Worm (Caenorhabditis elegans) whole organism, late embryonic: ENCODE measurements around the gene ztf-8.

Experiments used
- F13H6.1 ChIP-seq: sonication (generic microtip); optimal IDR thresholded peaks from 2 replicates; lab custom pipeline; 2016; ENCODE audit warnings: missing genetic modification characterization, missing compliant biosample characterization
- K02D7.2 ChIP-seq: sonication (generic microtip); optimal IDR thresholded peaks from 2 replicates; lab custom pipeline; 2017; ENCODE audit warnings: mild to moderate bottlenecking, missing genetic modification characterization, missing compliant biosample characterization
- T23F11.4 ChIP-seq: fragments of 200-800 bp; sonication (Bioruptor generic); optimal IDR thresholded peaks from 2 replicates; lab custom pipeline; 2018; ENCODE audit warnings: mild to moderate bottlenecking, missing genetic modification characterization, missing compliant biosample characterization
- Y22D7AL.16 ChIP-seq: sonication (generic microtip); optimal IDR thresholded peaks from 2 replicates; lab custom pipeline; 2016; ENCODE audit warnings: missing genetic modification characterization, missing compliant biosample characterization
- ahr-1 ChIP-seq: sonication (generic microtip); optimal IDR thresholded peaks from 2 replicates; lab custom pipeline; 2016; ENCODE audit warnings: missing genetic modification characterization, missing compliant biosample characterization
- ama-1 ChIP-seq: fragments of 150-350 bp; optimal IDR thresholded peaks from 2 replicates; lab custom pipeline; 2014
- ceh-14 ChIP-seq: sonication (generic microtip); optimal IDR thresholded peaks from 2 replicates; lab custom pipeline; 2016; ENCODE audit warnings: missing genotype, missing genetic modification characterization, missing compliant biosample characterization
- ceh-22 ChIP-seq: sonication (generic microtip); optimal IDR thresholded peaks from 2 replicates; lab custom pipeline; 2017; ENCODE audit warnings: missing biosample characterization, missing genetic modification characterization
- ceh-24 ChIP-seq: sonication (generic microtip); optimal IDR thresholded peaks from 2 replicates; lab custom pipeline; 2016; ENCODE audit warnings: mild to moderate bottlenecking, missing genetic modification characterization, missing compliant biosample characterization
- ceh-30 ChIP-seq: fragments of 150-350 bp; optimal IDR thresholded peaks from 2 replicates; lab custom pipeline; 2014; ENCODE audit warnings: missing biosample characterization, missing genetic modification characterization
- ceh-31 ChIP-seq: sonication (generic microtip); optimal IDR thresholded peaks from 2 replicates; lab custom pipeline; 2016; ENCODE audit warnings: missing genetic modification characterization, missing compliant biosample characterization
- ceh-45 ChIP-seq: fragments of 200-800 bp; sonication (Bioruptor generic); IDR thresholded peaks from 2 replicates; pipeline ENCODE4 v1.3.6; 2022; ENCODE audit warnings: missing genetic modification reagents, missing genetic modification characterization, missing compliant biosample characterization
- ceh-48 ChIP-seq: sonication (generic microtip); optimal IDR thresholded peaks from 2 replicates; lab custom pipeline; 2016; ENCODE audit warnings: missing genetic modification characterization, inconsistent platforms, missing compliant biosample characterization
- ceh-6 ChIP-seq: fragments of 200-800 bp; sonication (Bioruptor generic); optimal IDR thresholded peaks from 2 replicates; lab custom pipeline; 2018; ENCODE audit warnings: mild to moderate bottlenecking, missing genetic modification characterization, missing compliant biosample characterization
- ceh-9 ChIP-seq: sonication (generic microtip); optimal IDR thresholded peaks from 2 replicates; lab custom pipeline; 2016; ENCODE audit warnings: mild to moderate bottlenecking, missing genetic modification characterization, inconsistent platforms, missing compliant biosample characterization
- che-1 ChIP-seq: sonication (generic microtip); optimal IDR thresholded peaks from 2 replicates; lab custom pipeline; 2016; ENCODE audit warnings: mild to moderate bottlenecking, missing genetic modification characterization, missing compliant biosample characterization
- elt-2 ChIP-seq: sonication (generic microtip); optimal IDR thresholded peaks from 2 replicates; lab custom pipeline; 2016; ENCODE audit warnings: missing genetic modification reagents, missing genetic modification characterization, missing compliant biosample characterization
- ets-4 ChIP-seq: sonication (generic microtip); optimal IDR thresholded peaks from 2 replicates; lab custom pipeline; 2016; ENCODE audit warnings: missing genetic modification characterization, missing compliant biosample characterization
- fax-1 ChIP-seq: sonication (generic microtip); optimal IDR thresholded peaks from 2 replicates; lab custom pipeline; 2016; ENCODE audit warnings: missing genotype, missing genetic modification characterization, missing compliant biosample characterization
- fkh-10 ChIP-seq: fragments of 150-350 bp; optimal IDR thresholded peaks from 2 replicates; lab custom pipeline; 2014; ENCODE audit warnings: missing biosample characterization, missing genetic modification reagents, missing genetic modification characterization
- fkh-6 ChIP-seq: sonication (generic microtip); optimal IDR thresholded peaks from 2 replicates; lab custom pipeline; 2016; ENCODE audit warnings: missing genetic modification characterization, missing compliant biosample characterization
- hlh-13 ChIP-seq: fragments of 200-800 bp; sonication (Bioruptor generic); optimal IDR thresholded peaks from 2 replicates; lab custom pipeline; 2018; ENCODE audit warnings: mild to moderate bottlenecking, missing genetic modification characterization, missing compliant biosample characterization
- hlh-15 ChIP-seq: sonication (generic microtip); optimal IDR thresholded peaks from 2 replicates; lab custom pipeline; 2016; ENCODE audit warnings: missing genetic modification characterization, missing compliant biosample characterization
- hlh-30 ChIP-seq: sonication (generic microtip); optimal IDR thresholded peaks from 2 replicates; lab custom pipeline; 2017; ENCODE audit warnings: antibody characterized with exemption, missing genetic modification characterization, missing compliant biosample characterization; ENCODE audit not compliant: insufficient read depth
- hlh-8 ChIP-seq: sonication (generic microtip); optimal IDR thresholded peaks from 2 replicates; lab custom pipeline; 2016; ENCODE audit warnings: missing genotype, missing genetic modification characterization, missing compliant biosample characterization
- lim-6 ChIP-seq: sonication (generic microtip); optimal IDR thresholded peaks from 2 replicates; lab custom pipeline; 2016; ENCODE audit warnings: missing genetic modification characterization, missing compliant biosample characterization
- madf-2 ChIP-seq: sonication (generic microtip); optimal IDR thresholded peaks from 2 replicates; lab custom pipeline; 2017; ENCODE audit warnings: missing genetic modification characterization, missing compliant biosample characterization
- mec-3 ChIP-seq: sonication (generic microtip); optimal IDR thresholded peaks from 2 replicates; lab custom pipeline; 2016; ENCODE audit warnings: borderline replicate concordance, missing genetic modification characterization, missing compliant biosample characterization
- nfya-1 ChIP-seq: sonication (generic microtip); optimal IDR thresholded peaks from 2 replicates; lab custom pipeline; 2017; ENCODE audit warnings: missing genetic modification characterization, mild to moderate bottlenecking, missing compliant biosample characterization, antibody characterized with exemption, moderate library complexity
- nhr-232 ChIP-seq: sonication (generic microtip); optimal IDR thresholded peaks from 2 replicates; lab custom pipeline; 2016; ENCODE audit warnings: missing genetic modification characterization, missing compliant biosample characterization
- pag-3 ChIP-seq: sonication (generic microtip); optimal IDR thresholded peaks from 2 replicates; lab custom pipeline; 2016; ENCODE audit warnings: missing compliant biosample characterization, missing genetic modification characterization, borderline replicate concordance
- pax-1 ChIP-seq: fragments of 150-350 bp; optimal IDR thresholded peaks from 2 replicates; lab custom pipeline; 2014; ENCODE audit warnings: missing biosample characterization, missing genetic modification characterization
- pha-2 ChIP-seq: sonication (generic microtip); optimal IDR thresholded peaks from 2 replicates; lab custom pipeline; 2017; ENCODE audit warnings: mild to moderate bottlenecking, missing genetic modification characterization, missing compliant biosample characterization
- pha-4 ChIP-seq: fragments of 150-350 bp; optimal IDR thresholded peaks from 2 replicates; lab custom pipeline; 2018; ENCODE audit warnings: missing biosample characterization, missing genetic modification reagents, missing genetic modification characterization
- rnt-1 ChIP-seq: sonication (generic microtip); optimal IDR thresholded peaks from 2 replicates; lab custom pipeline; 2016; ENCODE audit warnings: missing genetic modification characterization, missing compliant biosample characterization
- syd-9 ChIP-seq: sonication (generic microtip); optimal IDR thresholded peaks from 2 replicates; lab custom pipeline; 2016; ENCODE audit warnings: mild to moderate bottlenecking, missing genetic modification characterization, moderate library complexity, missing compliant biosample characterization
- tbx-2 ChIP-seq: sonication (generic microtip); optimal IDR thresholded peaks from 2 replicates; lab custom pipeline; 2016; ENCODE audit warnings: missing genetic modification characterization, missing compliant biosample characterization
- ttx-3 ChIP-seq: sonication (generic microtip); optimal IDR thresholded peaks from 2 replicates; lab custom pipeline; 2016; ENCODE audit warnings: missing genetic modification reagents, missing genetic modification characterization, missing compliant biosample characterization
- unc-55 ChIP-seq: sonication (generic microtip); optimal IDR thresholded peaks from 2 replicates; lab custom pipeline; 2017; ENCODE audit warnings: missing biosample characterization, missing genetic modification reagents, missing genetic modification characterization
- unc-86 ChIP-seq: sonication (generic microtip); optimal IDR thresholded peaks from 2 replicates; lab custom pipeline; 2016; ENCODE audit warnings: missing genetic modification characterization, missing compliant biosample characterization
- ztf-16 ChIP-seq: sonication (generic microtip); optimal IDR thresholded peaks from 2 replicates; lab custom pipeline; 2017; ENCODE audit warnings: missing genetic modification characterization, missing compliant biosample characterization

The ztf-8 gene

ce11 chrIII:5273396-5273857 lies at the start of gene ztf-8:
Gene ztf-8, minus strand, starts transcription at chrIII:5273471.
- no peak for TF ChIP-seq ceh-9 (tag; lab: Kevin White, UChicago)
- TF ChIP-seq syd-9 (tag; lab: Kevin White, UChicago), result no peak
- no peak for TF ChIP-seq T23F11.4 (GFP tag; lab: Kevin White, UChicago)
- TF ChIP-seq ceh-24 (tag; lab: Kevin White, UChicago), result no peak
- TF ChIP-seq hlh-30, result no peak
- no peak for TF ChIP-seq che-1
- no peak for TF ChIP-seq fax-1
- no peak for TF ChIP-seq nfya-1 (tag; lab: Kevin White, UChicago)
- no peak for TF ChIP-seq ceh-45

ce11 chrIII:5321661-5322060 lies 48.4 kb upstream of the ztf-8 start, which contains the start of gene F52C9.3:
Gene F52C9.3, plus strand, starts transcription at chrIII:5321885.
- TF ChIP-seq ceh-48 (no peak), fkh-6 (tag; lab: Kevin White, UChicago) (no peak), pag-3 (tag; lab: Kevin White, UChicago) (no peak)

- TF ChIP-seq Y22D7AL.16 (tag; lab: Kevin White, UChicago) (no peak), nhr-232 (tag; lab: Kevin White, UChicago) (no peak), pha-2 (tag; lab: Kevin White, UChicago) (no peak), ceh-14 (tag; lab: Kevin White, UChicago) (no peak)
Observed at ce11 chrIII:5318610-5319009, 45.3 kb upstream of the ztf-8 start.

- TF ChIP-seq unc-55 (GFP tag; lab: Kevin White, UChicago) (no peak), fkh-10 (no peak), ceh-22 (tag; lab: Kevin White, UChicago) (no peak), elt-2 (tag; lab: Kevin White, UChicago) (no peak), pax-1 (tag; lab: Kevin White, UChicago) (no peak), ets-4 (tag; lab: Kevin White, UChicago) (no peak), hlh-15 (tag; lab: Kevin White, UChicago) (no peak), K02D7.2 (tag; lab: Kevin White, UChicago) (no peak), ceh-24 (tag; lab: Kevin White, UChicago) (no peak), hlh-8 (tag; lab: Kevin White, UChicago) (no peak), pha-4 (no peak), lim-6 (tag; lab: Kevin White, UChicago) (no peak), ahr-1 (tag; lab: Kevin White, UChicago) (no peak)
Observed at ce11 chrIII:5310940-5311339, 37.7 kb upstream of the ztf-8 start, which contains the start of gene pqe-1. Gene pqe-1, plus strand, starts transcription at chrIII:5311240.

- TF ChIP-seq ceh-6, result no peak
- no peak for TF ChIP-seq ttx-3 (tag; lab: Kevin White, UChicago)
- TF ChIP-seq mec-3 (tag; lab: Kevin White, UChicago), result no peak
- TF ChIP-seq rnt-1, result no peak
- TF ChIP-seq ceh-31 (tag; lab: Kevin White, UChicago), result no peak
- no peak for TF ChIP-seq ztf-16 (tag; lab: Kevin White, UChicago)
- TF ChIP-seq nfya-1 (tag; lab: Kevin White, UChicago), result no peak
- TF ChIP-seq syd-9 (tag; lab: Kevin White, UChicago), result no peak
Observed at ce11 chrIII:5310403-5310802, 37.1 kb upstream of the ztf-8 start.

ce11 chrIII:5308278-5308677 lies 35.0 kb upstream of the ztf-8 start, which contains the start of gene mog-3:
Gene mog-3, plus strand, starts transcription at chrIII:5308596.
- TF ChIP-seq ceh-14 (tag; lab: Kevin White, UChicago) (peak; percentile 72), hlh-13 (peak; percentile 32), ceh-48 (peak; percentile 98), madf-2 (tag; lab: Kevin White, UChicago) (peak; percentile 26), pha-2 (tag; lab: Kevin White, UChicago) (no peak), unc-86 (peak; percentile 17), ztf-16 (tag; lab: Kevin White, UChicago) (peak; percentile 30), syd-9 (tag; lab: Kevin White, UChicago) (no peak), ama-1 (lab: Kevin White, UChicago) (no peak), Y22D7AL.16 (tag; lab: Kevin White, UChicago) (no peak), mec-3 (tag; lab: Kevin White, UChicago) (peak; percentile 88), fax-1 (peak; percentile 68), fkh-6 (tag; lab: Kevin White, UChicago) (peak; percentile 69), tbx-2 (tag; lab: Kevin White, UChicago) (peak; percentile 91), nhr-232 (tag; lab: Kevin White, UChicago) (no peak), elt-2 (tag; lab: Kevin White, UChicago) (peak; percentile 64), nfya-1 (tag; lab: Kevin White, UChicago) (peak; percentile 51), ttx-3 (tag; lab: Kevin White, UChicago) (peak; percentile 23), ceh-30 (no peak), ceh-31 (tag; lab: Kevin White, UChicago) (peak; percentile 97), F13H6.1 (peak; percentile 59), lim-6 (tag; lab: Kevin White, UChicago) (peak; percentile 82), ahr-1 (tag; lab: Kevin White, UChicago) (peak; percentile 3)
